Worm (Caenorhabditis elegans) whole organism, early embryonic: ENCODE measurements around the gene mec-5.

Experiments used
- B0310.2 ChIP-seq: sonication (generic microtip); optimal IDR thresholded peaks from 2 replicates; lab custom pipeline; 2016; ENCODE audit warnings: mild to moderate bottlenecking, missing genetic modification characterization, missing compliant biosample characterization
- ama-1 ChIP-seq: fragments of 150-350 bp; optimal IDR thresholded peaks from 2 replicates; lab custom pipeline; 2014
- ceh-13 ChIP-seq: fragments of 200-800 bp; sonication (Bioruptor generic); optimal IDR thresholded peaks from 2 replicates; lab custom pipeline; 2018; ENCODE audit warnings: mild to moderate bottlenecking, missing genetic modification characterization, missing compliant biosample characterization
- ceh-36 ChIP-seq: sonication (generic microtip); optimal IDR thresholded peaks from 2 replicates; lab custom pipeline; 2016; ENCODE audit warnings: missing genetic modification characterization, inconsistent platforms, missing compliant biosample characterization
- ets-7 ChIP-seq: sonication (generic microtip); optimal IDR thresholded peaks from 2 replicates; lab custom pipeline; 2016; ENCODE audit warnings: missing genotype, missing genetic modification characterization, missing compliant biosample characterization
- flt-1 ChIP-seq: fragments of 200-800 bp; sonication (Bioruptor generic); IDR thresholded peaks from 2 replicates; pipeline ENCODE4 v1.3.6; 2022; ENCODE audit warnings: missing genetic modification characterization, missing compliant biosample characterization
- hmbx-1 ChIP-seq: sonication (generic microtip); optimal IDR thresholded peaks from 2 replicates; lab custom pipeline; 2016; ENCODE audit warnings: mild to moderate bottlenecking, missing genetic modification characterization, missing compliant biosample characterization
- hmg-4 ChIP-seq: fragments of 200-800 bp; sonication (Bioruptor generic); optimal IDR thresholded peaks from 2 replicates; lab custom pipeline; 2018; ENCODE audit warnings: mild to moderate bottlenecking, missing genetic modification characterization, missing compliant biosample characterization
- hnd-1 ChIP-seq: sonication (generic microtip); optimal IDR thresholded peaks from 2 replicates; lab custom pipeline; 2016; ENCODE audit warnings: missing genetic modification characterization, missing compliant biosample characterization
- pes-1 ChIP-seq: fragments of 200-800 bp; sonication (Bioruptor generic); IDR thresholded peaks from 2 replicates; pipeline ENCODE4 v1.3.6; 2022; ENCODE audit warnings: missing genetic modification reagents, missing genetic modification characterization, missing compliant biosample characterization
- scrt-1 ChIP-seq: fragments of 200-800 bp; sonication (Bioruptor generic); IDR thresholded peaks from 2 replicates; pipeline ENCODE4 v1.3.6; 2022; ENCODE audit warnings: missing genetic modification characterization, missing compliant biosample characterization
- sea-1 ChIP-seq: fragments of 200-800 bp; sonication (Bioruptor generic); conservative IDR thresholded peaks from 2 replicates; pipeline ENCODE4 v1.3.6; 2022; ENCODE audit warnings: missing genetic modification characterization, missing compliant biosample characterization
- tbx-11 ChIP-seq: fragments of 200-800 bp; sonication (Bioruptor generic); IDR thresholded peaks from 2 replicates; pipeline ENCODE4 v1.3.6; 2022; ENCODE audit warnings: missing genetic modification characterization, missing compliant biosample characterization
- tbx-37 ChIP-seq: fragments of 200-800 bp; sonication (Bioruptor generic); conservative IDR thresholded peaks from 2 replicates; pipeline ENCODE4 v1.3.6; 2022; ENCODE audit warnings: missing genetic modification reagents, missing genetic modification characterization, missing compliant biosample characterization

- no peak for TF ChIP-seq tbx-37
- TF ChIP-seq ama-1 (lab: Kevin White, UChicago): no peak
- no peak for TF ChIP-seq ceh-36 (tag; lab: Kevin White, UChicago)
- TF ChIP-seq pes-1 (GFP tag; lab: Robert Waterston, UW): no peak
- no peak for TF ChIP-seq hnd-1
- no peak for TF ChIP-seq hmg-4
- no peak for TF ChIP-seq B0310.2
- TF ChIP-seq hmbx-1 (tag; lab: Kevin White, UChicago): no peak
- no peak for TF ChIP-seq sea-1
- no peak for TF ChIP-seq ets-7 (tag; lab: Kevin White, UChicago)
- no peak for TF ChIP-seq tbx-11
- TF ChIP-seq scrt-1: no peak
- no peak for TF ChIP-seq flt-1 (GFP tag; lab: Robert Waterston, UW)
- TF ChIP-seq ceh-13 (GFP tag; lab: Kevin White, UChicago): no peak
Observed at ce11 chrX:15951194-15951593, 7.4 kb downstream of the mec-5 start, which contains the start of gene col-186.
